Worm (Caenorhabditis elegans): ENCODE data around the gene kin-4.

The kin-4 gene

DNA sequence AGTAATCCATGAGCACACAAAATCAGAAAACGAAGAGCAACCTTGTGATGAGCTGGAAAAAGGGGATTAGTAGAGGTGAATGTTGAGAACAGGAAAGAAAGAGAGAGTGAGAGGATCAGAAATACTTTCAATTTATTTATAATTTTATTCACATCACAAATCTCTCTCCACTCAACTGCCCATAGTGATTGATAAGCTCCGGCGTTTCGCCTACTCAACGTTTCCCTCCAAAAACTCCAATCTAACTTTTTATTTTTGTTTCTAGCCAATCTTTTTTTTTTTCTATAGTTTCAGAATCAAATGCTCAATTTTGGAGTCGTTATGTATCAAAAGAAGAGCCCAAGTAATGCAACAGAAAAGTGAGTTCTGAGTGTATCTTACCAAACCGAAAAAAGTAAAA lies at the start of gene kin-4:
Gene kin-4, plus strand, starts transcription at position 301 of the 400 bp plus-strand sequence.
- TF ChIP-seq fkh-3 (tag; optimal IDR thresholded peaks at IDR 0.05) (no peak), F55B11.4 (tag; optimal IDR thresholded peaks at IDR 0.05; ENCODE audit: borderline replicate concordance, insufficient read depth) (no peak), hmg-20 (GFP tag; IDR thresholded peaks at IDR 0.05) (no peak), rec-8 (tag; optimal IDR thresholded peaks at IDR 0.05) (no peak), nfya-2 (GFP tag; IDR thresholded peaks at IDR 0.05) (no peak)

DNA sequence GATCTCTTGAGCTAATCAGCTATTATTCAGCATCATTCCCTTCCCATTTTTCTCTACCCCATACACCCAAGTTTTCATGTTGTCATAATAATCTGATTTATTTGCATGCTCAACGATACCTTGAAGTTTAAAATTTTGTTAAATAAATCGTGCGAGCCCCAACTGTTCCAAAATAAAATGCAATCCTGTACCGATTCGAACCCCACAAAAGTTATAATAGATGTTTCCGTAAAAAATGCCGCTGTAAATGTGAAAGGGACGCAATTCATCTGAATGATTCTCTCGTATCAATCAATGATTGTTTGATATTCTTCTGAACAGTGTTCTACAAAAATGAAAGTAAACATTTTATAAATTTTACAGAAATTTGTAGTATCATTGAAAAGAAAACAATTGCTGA lies 48.1 kb upstream of the kin-4 start:
- TF ChIP-seq tbx-9 (tag; optimal IDR thresholded peaks at IDR 0.05; ENCODE audit: borderline replicate concordance): no peak
- peak; percentile 72 for TF ChIP-seq T26A5.8 (tag; optimal IDR thresholded peaks at IDR 0.05)
- TF ChIP-seq dox-1 (GFP tag; IDR thresholded peaks at IDR 0.05): no peak; the same call in 1 of the 2 replicates
- TF ChIP-seq akir-1 (GFP tag; optimal IDR thresholded peaks at IDR 0.05): no peak
- TF ChIP-seq hmg-1.2 (GFP tag; IDR thresholded peaks at IDR 0.05): peak; percentile 47
- TF ChIP-seq athp-1 (tag; optimal IDR thresholded peaks at IDR 0.05): peak; percentile 37
- no peak for TF ChIP-seq bed-2 (GFP tag; IDR thresholded peaks at IDR 0.05)
- TF ChIP-seq F55B11.4 (tag; optimal IDR thresholded peaks at IDR 0.05; ENCODE audit: borderline replicate concordance, insufficient read depth): no peak
- no peak for TF ChIP-seq ets-4 (GFP tag; optimal IDR thresholded peaks at IDR 0.05)
- no peak for TF ChIP-seq rpc-1 (optimal IDR thresholded peaks at IDR 0.05)
- TF ChIP-seq rpc-1 (tag; optimal IDR thresholded peaks at IDR 0.05): peak; percentile 2
- TF ChIP-seq madf-8 (GFP tag; conservative IDR thresholded peaks at IDR 0.05): peak; percentile 41; the same call in 1 of the 2 replicates
- TF ChIP-seq madf-10 (tag; optimal IDR thresholded peaks at IDR 0.05): no peak
- no peak for TF ChIP-seq nhr-179 (tag; optimal IDR thresholded peaks at IDR 0.05)
- TF ChIP-seq nhr-90 (tag; optimal IDR thresholded peaks at IDR 0.05): no peak
- peak; percentile 11 for TF ChIP-seq nhr-27 (tag; optimal IDR thresholded peaks at IDR 0.05)
- peak; percentile 52 for TF ChIP-seq mes-4 (tag; optimal IDR thresholded peaks at IDR 0.05)
- TF ChIP-seq sdz-38 (tag; optimal IDR thresholded peaks at IDR 0.05): no peak
- no peak for TF ChIP-seq B0019.2 (GFP tag; conservative IDR thresholded peaks at IDR 0.05)
- no peak for TF ChIP-seq ztf-28 (GFP tag; IDR thresholded peaks at IDR 0.05)
- no peak for TF ChIP-seq let-607 (tag; optimal IDR thresholded peaks at IDR 0.05)
- peak; percentile 84 for TF ChIP-seq B0336.3 (GFP tag; IDR thresholded peaks at IDR 0.05)
- TF ChIP-seq F49E8.2 (tag; optimal IDR thresholded peaks at IDR 0.05; ENCODE audit: insufficient read depth): peak; percentile 76
- TF ChIP-seq unc-130 (GFP tag; optimal IDR thresholded peaks at IDR 0.05): peak; percentile 80
- TF ChIP-seq F10E7.11 (tag; optimal IDR thresholded peaks at IDR 0.05): no peak
- TF ChIP-seq Y95B8A.8 (GFP tag; IDR thresholded peaks at IDR 0.05): peak; percentile 88
- TF ChIP-seq C17E4.6 (GFP tag; IDR thresholded peaks at IDR 0.05): 0 out of 2 replicates have a peak, but pooled peaks have one; percentile 27
- peak; percentile 75; the same call in 1 of the 2 replicates for TF ChIP-seq ceh-58 (GFP tag; IDR thresholded peaks at IDR 0.05)
- no peak for TF ChIP-seq ZK185.1 (tag; optimal IDR thresholded peaks at IDR 0.05; ENCODE audit: poor library complexity, severe bottlenecking)
- TF ChIP-seq dpl-1 (GFP tag; optimal IDR thresholded peaks at IDR 0.05): peak; percentile 14
- TF ChIP-seq snpc-3.4 (tag; optimal IDR thresholded peaks at IDR 0.05): peak; percentile 60
- peak; percentile 71 for TF ChIP-seq lin-54 (GFP tag; optimal IDR thresholded peaks at IDR 0.05)
- TF ChIP-seq Y56A3A.18 (GFP tag; IDR thresholded peaks at IDR 0.05): peak; percentile 73; the same call in 1 of the 2 replicates
- TF ChIP-seq Y79H2A.3 (GFP tag; conservative IDR thresholded peaks at IDR 0.05): peak; percentile 91
- peak; percentile 30 for TF ChIP-seq efl-1 (GFP tag; optimal IDR thresholded peaks at IDR 0.05)
- TF ChIP-seq attf-6 (GFP tag; IDR thresholded peaks at IDR 0.05): peak; percentile 86
- peak; percentile 52 for TF ChIP-seq D2030.7 (GFP tag; IDR thresholded peaks at IDR 0.05)
- peak; percentile 57 for TF ChIP-seq lsl-1 (GFP tag; optimal IDR thresholded peaks at IDR 0.05)
- peak; percentile 91 for TF ChIP-seq hrde-1 (tag; optimal IDR thresholded peaks at IDR 0.05; ENCODE audit: borderline replicate concordance)
- TF ChIP-seq B0261.1 (tag; optimal IDR thresholded peaks at IDR 0.05): no peak
- TF ChIP-seq snpc-1.3 (tag; optimal IDR thresholded peaks at IDR 0.05; ENCODE audit: insufficient read depth): peak; percentile 69
- TF ChIP-seq hlh-12 (tag; optimal IDR thresholded peaks at IDR 0.05): no peak
